Worm (Caenorhabditis elegans) whole organism, late embryonic: ENCODE measurements around the gene Y46G5A.8.

ENCODE experiments used
- C08G9.2 ChIP-seq: sonication (generic microtip); optimal IDR thresholded peaks from 2 replicates; lab custom pipeline; 2016; ENCODE audit warnings: mild to moderate bottlenecking, missing genetic modification characterization, moderate library complexity, missing compliant biosample characterization
- C38D4.7 ChIP-seq: fragments of 200-800 bp; sonication (Bioruptor generic); optimal IDR thresholded peaks from 2 replicates; lab custom pipeline; 2018; ENCODE audit warnings: mild to moderate bottlenecking, missing genetic modification characterization, moderate library complexity, missing compliant biosample characterization
- F13H6.1 ChIP-seq: sonication (generic microtip); optimal IDR thresholded peaks from 2 replicates; lab custom pipeline; 2016; ENCODE audit warnings: missing genetic modification characterization, missing compliant biosample characterization
- T23F11.4 ChIP-seq: fragments of 200-800 bp; sonication (Bioruptor generic); optimal IDR thresholded peaks from 2 replicates; lab custom pipeline; 2018; ENCODE audit warnings: mild to moderate bottlenecking, missing genetic modification characterization, missing compliant biosample characterization
- ahr-1 ChIP-seq: sonication (generic microtip); optimal IDR thresholded peaks from 2 replicates; lab custom pipeline; 2016; ENCODE audit warnings: missing genetic modification characterization, missing compliant biosample characterization
- ceh-18 ChIP-seq: sonication (generic microtip); optimal IDR thresholded peaks from 2 replicates; lab custom pipeline; 2016; ENCODE audit warnings: missing genetic modification characterization, missing compliant biosample characterization
- ceh-19 ChIP-seq: fragments of 200-800 bp; sonication (Bioruptor generic); optimal IDR thresholded peaks from 2 replicates; lab custom pipeline; 2018; ENCODE audit warnings: mild to moderate bottlenecking, missing genetic modification characterization, missing compliant biosample characterization
- ceh-2 ChIP-seq: sonication (generic microtip); optimal IDR thresholded peaks from 2 replicates; lab custom pipeline; 2016; ENCODE audit warnings: missing genotype, missing genetic modification characterization, missing compliant biosample characterization
- ceh-22 ChIP-seq: sonication (generic microtip); optimal IDR thresholded peaks from 2 replicates; lab custom pipeline; 2017; ENCODE audit warnings: missing biosample characterization, missing genetic modification characterization
- ceh-30 ChIP-seq: fragments of 150-350 bp; optimal IDR thresholded peaks from 2 replicates; lab custom pipeline; 2014; ENCODE audit warnings: missing biosample characterization, missing genetic modification characterization
- ceh-31 ChIP-seq: sonication (generic microtip); optimal IDR thresholded peaks from 2 replicates; lab custom pipeline; 2016; ENCODE audit warnings: missing genetic modification characterization, missing compliant biosample characterization
- ceh-34 ChIP-seq: sonication (generic microtip); optimal IDR thresholded peaks from 2 replicates; lab custom pipeline; 2016; ENCODE audit warnings: mild to moderate bottlenecking, missing genetic modification characterization, missing compliant biosample characterization
- ceh-45 ChIP-seq: fragments of 200-800 bp; sonication (Bioruptor generic); IDR thresholded peaks from 2 replicates; pipeline ENCODE4 v1.3.6; 2022; ENCODE audit warnings: missing genetic modification reagents, missing genetic modification characterization, missing compliant biosample characterization
- elt-4 ChIP-seq: sonication (generic microtip); optimal IDR thresholded peaks from 2 replicates; lab custom pipeline; 2016; ENCODE audit warnings: missing genetic modification characterization, missing compliant biosample characterization
- hlh-30 ChIP-seq: sonication (generic microtip); optimal IDR thresholded peaks from 2 replicates; lab custom pipeline; 2017; ENCODE audit warnings: antibody characterized with exemption, missing genetic modification characterization, missing compliant biosample characterization; ENCODE audit not compliant: insufficient read depth
- hlh-6 ChIP-seq: sonication (generic microtip); optimal IDR thresholded peaks from 2 replicates; lab custom pipeline; 2016; ENCODE audit warnings: missing genotype, missing genetic modification characterization, missing compliant biosample characterization
- hlh-8 ChIP-seq: sonication (generic microtip); optimal IDR thresholded peaks from 2 replicates; lab custom pipeline; 2016; ENCODE audit warnings: missing genotype, missing genetic modification characterization, missing compliant biosample characterization
- mec-3 ChIP-seq: sonication (generic microtip); optimal IDR thresholded peaks from 2 replicates; lab custom pipeline; 2016; ENCODE audit warnings: borderline replicate concordance, missing genetic modification characterization, missing compliant biosample characterization
- nfya-1 ChIP-seq: sonication (generic microtip); optimal IDR thresholded peaks from 2 replicates; lab custom pipeline; 2017; ENCODE audit warnings: missing genetic modification characterization, mild to moderate bottlenecking, missing compliant biosample characterization, antibody characterized with exemption, moderate library complexity
- nhr-232 ChIP-seq: sonication (generic microtip); optimal IDR thresholded peaks from 2 replicates; lab custom pipeline; 2016; ENCODE audit warnings: missing genetic modification characterization, missing compliant biosample characterization
- npax-4 ChIP-seq: sonication (generic microtip); optimal IDR thresholded peaks from 2 replicates; lab custom pipeline; 2016; ENCODE audit warnings: missing genetic modification characterization, missing compliant biosample characterization
- odd-2 ChIP-seq: sonication (generic microtip); optimal IDR thresholded peaks from 2 replicates; lab custom pipeline; 2017; ENCODE audit warnings: antibody characterized with exemption, mild to moderate bottlenecking, missing genetic modification characterization, missing compliant biosample characterization
- pat-9 ChIP-seq: fragments of 200-800 bp; sonication (Bioruptor generic); optimal IDR thresholded peaks from 2 replicates; lab custom pipeline; 2018; ENCODE audit warnings: mild to moderate bottlenecking, missing genetic modification characterization, moderate library complexity, missing compliant biosample characterization
- pros-1 ChIP-seq: fragments of 150-350 bp; optimal IDR thresholded peaks from 2 replicates; lab custom pipeline; 2014; ENCODE audit warnings: missing biosample characterization, missing genetic modification reagents, missing genetic modification characterization
- ref-2 ChIP-seq: sonication (generic microtip); optimal IDR thresholded peaks from 2 replicates; lab custom pipeline; 2016; ENCODE audit warnings: missing genetic modification characterization, missing compliant biosample characterization
- rnt-1 ChIP-seq: sonication (generic microtip); optimal IDR thresholded peaks from 2 replicates; lab custom pipeline; 2016; ENCODE audit warnings: missing genetic modification characterization, missing compliant biosample characterization
- sox-4 ChIP-seq: sonication (generic microtip); optimal IDR thresholded peaks from 2 replicates; lab custom pipeline; 2017; ENCODE audit warnings: mild to moderate bottlenecking, missing genetic modification characterization, inconsistent platforms, missing compliant biosample characterization
- tbx-2 ChIP-seq: sonication (generic microtip); optimal IDR thresholded peaks from 2 replicates; lab custom pipeline; 2016; ENCODE audit warnings: missing genetic modification characterization, missing compliant biosample characterization
- tbx-7 ChIP-seq: sonication (generic microtip); optimal IDR thresholded peaks from 2 replicates; lab custom pipeline; 2016; ENCODE audit warnings: missing genotype, missing genetic modification characterization, missing compliant biosample characterization
- ttx-3 ChIP-seq: sonication (generic microtip); optimal IDR thresholded peaks from 2 replicates; lab custom pipeline; 2016; ENCODE audit warnings: missing genetic modification reagents, missing genetic modification characterization, missing compliant biosample characterization
- unc-55 ChIP-seq: sonication (generic microtip); optimal IDR thresholded peaks from 2 replicates; lab custom pipeline; 2017; ENCODE audit warnings: missing biosample characterization, missing genetic modification reagents, missing genetic modification characterization
- zip-5 ChIP-seq: sonication (generic microtip); optimal IDR thresholded peaks from 2 replicates; lab custom pipeline; 2016; ENCODE audit warnings: missing genetic modification characterization, missing compliant biosample characterization

Y46G5A.8 gene

DNA sequence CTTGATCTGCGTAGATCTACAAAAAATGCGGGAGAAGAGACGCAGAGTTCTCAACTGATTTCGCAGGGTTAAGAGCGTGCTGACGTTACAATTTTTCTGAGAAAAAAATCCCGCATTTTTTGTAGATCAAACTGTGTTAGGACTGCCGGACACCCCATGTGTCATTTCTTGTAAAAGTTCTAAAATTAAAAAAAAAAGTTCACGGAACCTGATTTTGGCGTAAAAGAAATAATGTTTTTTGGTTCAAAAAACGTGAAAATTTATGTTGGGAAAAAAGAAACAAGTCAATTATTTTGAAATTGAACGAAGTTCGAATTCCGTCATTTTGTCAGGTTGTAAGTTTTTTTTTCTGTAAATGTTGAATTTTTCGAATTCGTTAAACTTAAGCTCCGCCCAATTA lies 20.2 kb downstream of the Y46G5A.8 start, which contains the start of gene Y46G5A.34:
TSS of gene Y46G5A.34 (plus strand) at position 301 of the 400 bp plus-strand sequence.
- TF ChIP-seq ttx-3 = no peak
- no peak for TF ChIP-seq ceh-19
- TF ChIP-seq ceh-30 (tag; lab: Kevin White, UChicago) = no peak
- TF ChIP-seq C08G9.2 (tag; lab: Kevin White, UChicago) = no peak

DNA sequence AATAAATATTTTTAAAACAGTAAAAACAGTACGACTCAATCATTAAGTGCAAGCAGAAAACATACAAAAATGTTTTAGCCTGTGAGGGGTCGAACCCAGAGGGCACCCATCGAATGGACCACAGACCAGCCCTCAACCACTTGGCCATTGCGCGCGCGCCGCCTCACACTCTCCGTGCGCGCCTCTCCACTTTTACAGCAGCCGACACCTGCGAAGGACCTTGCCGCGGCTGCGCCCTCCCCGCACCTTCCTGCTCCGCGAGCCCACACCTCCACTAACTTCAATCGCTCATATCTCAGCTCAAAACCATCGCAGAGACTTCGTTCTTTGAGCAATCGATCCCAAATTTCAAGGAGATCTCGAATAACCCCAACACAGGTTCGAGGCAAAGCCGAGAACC lies 22.2 kb downstream of the Y46G5A.8 start:
- TF ChIP-seq ref-2 = peak; percentile 32
- TF ChIP-seq nfya-1 (tag; lab: Kevin White, UChicago) = peak; percentile 16
- peak; percentile 6 for TF ChIP-seq hlh-30 (tag; lab: Kevin White, UChicago)
- peak; percentile 45 for TF ChIP-seq rnt-1 (tag; lab: Kevin White, UChicago)
- peak; percentile 51 for TF ChIP-seq tbx-2
- peak; percentile 33 for TF ChIP-seq hlh-6 (tag; lab: Kevin White, UChicago)
- TF ChIP-seq ceh-31 (tag; lab: Kevin White, UChicago) = peak; percentile 57
- peak; percentile 22 for TF ChIP-seq ceh-34 (tag; lab: Kevin White, UChicago)
- TF ChIP-seq C08G9.2 (tag; lab: Kevin White, UChicago) = peak; percentile 40
- peak; percentile 68 for TF ChIP-seq pros-1 (tag; lab: Kevin White, UChicago)
- peak; percentile 5 for TF ChIP-seq ceh-18

DNA sequence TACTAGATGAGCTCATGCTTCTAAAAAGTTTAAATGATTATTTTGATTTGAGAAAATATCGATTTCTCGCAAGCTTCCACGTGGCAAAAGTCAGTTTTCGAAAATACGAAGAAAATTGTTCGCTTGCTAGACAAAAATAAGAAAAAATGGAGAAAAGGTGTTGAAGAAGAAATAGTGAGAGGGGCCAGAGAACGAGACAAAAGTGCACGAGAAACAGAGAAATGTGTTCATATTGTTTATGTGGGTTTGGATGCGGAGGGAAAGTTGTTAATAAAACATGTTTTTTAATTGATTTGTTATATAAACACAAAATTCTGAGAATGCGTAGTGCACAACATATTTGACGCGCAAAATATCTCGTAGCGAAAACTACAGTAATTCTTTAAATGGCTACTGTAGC lies 29.3 kb downstream of the Y46G5A.8 start, which contains the start of gene Y46G5A.15:
TSS of gene Y46G5A.15 (minus strand) at position 26 of the 400 bp plus-strand sequence.
- no peak for TF ChIP-seq nhr-232
- no peak for TF ChIP-seq ceh-2
- no peak for TF ChIP-seq ceh-22 (tag; lab: Kevin White, UChicago)
- no peak for TF ChIP-seq ceh-30 (tag; lab: Kevin White, UChicago)
- no peak for TF ChIP-seq T23F11.4 (GFP tag; lab: Kevin White, UChicago)
- TF ChIP-seq odd-2 = no peak
- no peak for TF ChIP-seq ceh-18
- no peak for TF ChIP-seq zip-5 (tag; lab: Kevin White, UChicago)
- no peak for TF ChIP-seq ceh-34 (tag; lab: Kevin White, UChicago)
- no peak for TF ChIP-seq tbx-2
- TF ChIP-seq sox-4 (tag; lab: Kevin White, UChicago) = no peak
- no peak for TF ChIP-seq tbx-7 (tag; lab: Kevin White, UChicago)
- no peak for TF ChIP-seq ceh-31 (tag; lab: Kevin White, UChicago)
- TF ChIP-seq mec-3 (tag; lab: Kevin White, UChicago) = no peak
- TF ChIP-seq hlh-6 (tag; lab: Kevin White, UChicago) = no peak
- no peak for TF ChIP-seq F13H6.1 (tag; lab: Kevin White, UChicago)
- no peak for TF ChIP-seq unc-55
- no peak for TF ChIP-seq pat-9 (tag; lab: Kevin White, UChicago)
- no peak for TF ChIP-seq ceh-45

DNA sequence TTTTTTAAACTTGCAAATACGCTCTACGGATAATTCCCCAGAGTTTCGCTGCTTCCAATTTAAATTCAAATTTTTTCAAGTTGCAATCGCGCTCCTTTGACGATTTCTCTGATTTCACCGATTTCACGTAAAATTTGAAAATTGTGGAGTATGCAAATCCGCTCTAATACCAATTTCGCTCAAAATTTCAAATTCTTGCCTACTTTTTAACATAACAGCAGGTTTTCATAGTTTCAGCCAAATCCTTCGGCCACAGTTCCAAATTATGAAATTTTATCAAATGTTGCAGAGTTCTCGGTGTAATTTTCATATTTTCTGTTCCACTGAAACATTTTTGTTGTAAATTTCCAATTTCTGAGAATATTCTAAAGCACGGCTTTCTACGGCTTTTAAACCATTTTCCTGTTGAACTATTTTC lies 31.7 kb downstream of the Y46G5A.8 start, which contains the start of gene alkb-7:
TSS of gene alkb-7 (minus strand) at position 323 of the 418 bp plus-strand sequence.
- no peak for TF ChIP-seq hlh-8
- no peak for TF ChIP-seq npax-4 (tag; lab: Kevin White, UChicago)
- TF ChIP-seq C38D4.7 (GFP tag; lab: Kevin White, UChicago) = peak; percentile 29
- TF ChIP-seq hlh-6 (tag; lab: Kevin White, UChicago) = peak; percentile 30
- TF ChIP-seq, all 69 proteins: peak for 2

DNA sequence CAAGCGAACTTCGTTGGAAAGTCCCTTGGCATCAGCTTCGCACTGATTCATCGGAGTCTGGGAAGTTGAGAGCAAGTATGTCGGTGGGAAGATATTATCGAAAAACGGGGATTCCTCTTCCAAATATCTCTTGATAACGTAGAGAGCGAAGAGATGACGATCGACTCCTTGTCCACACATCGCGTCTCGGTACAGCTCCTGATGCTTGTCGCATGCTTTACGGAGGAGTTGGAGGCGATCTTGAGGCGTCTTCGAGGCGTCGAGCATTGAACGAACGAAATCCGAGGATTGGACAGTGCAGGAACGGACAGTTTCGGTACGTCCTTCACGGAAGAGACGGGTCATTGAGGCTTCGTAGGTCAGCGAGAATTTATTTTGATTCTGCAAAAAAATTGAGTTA lies 33.4 kb downstream of the Y46G5A.8 start:
- TF ChIP-seq hlh-6 (tag; lab: Kevin White, UChicago) (peak; percentile 28), C08G9.2 (tag; lab: Kevin White, UChicago) (no peak)
- TF ChIP-seq, all 69 proteins: peak for 1

DNA sequence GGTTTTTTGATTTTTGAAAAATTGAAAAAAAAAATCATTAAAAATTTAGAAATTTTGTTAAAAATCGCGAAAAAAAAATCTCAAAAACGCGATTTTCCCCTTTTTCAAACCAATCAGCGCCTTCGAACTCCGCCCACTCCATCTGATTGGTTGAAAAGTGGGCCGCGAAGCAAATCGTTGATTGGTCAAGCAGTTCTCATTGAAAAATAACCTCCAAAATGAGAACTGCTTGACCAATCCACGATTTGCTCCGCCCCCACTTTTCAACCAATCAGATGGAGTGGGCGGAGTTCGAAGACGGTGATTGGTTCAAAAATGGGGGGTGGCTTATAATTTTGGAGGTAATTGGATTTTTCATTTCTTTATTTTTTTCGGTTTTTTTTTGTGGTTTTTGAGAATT lies 34.3 kb downstream of the Y46G5A.8 start:
- TF ChIP-seq nfya-1 (tag; lab: Kevin White, UChicago) = peak; percentile 97
- no peak for TF ChIP-seq ceh-2
- no peak for TF ChIP-seq ahr-1
- TF ChIP-seq zip-5 (tag; lab: Kevin White, UChicago) = no peak
- no peak for TF ChIP-seq elt-4 (tag; lab: Kevin White, UChicago)
